Fruit fly (Drosophila melanogaster) whole organism, embryonic: ENCODE measurements around the gene ninaE.

Experiments
- Adf1 ChIP-seq: fragments of 200-800 bp; sonication (Bioruptor generic); IDR thresholded peaks from 2 replicates; pipeline ENCODE4 v1.3.6; 2022; ENCODE audit warnings: missing biosample characterization, missing genetic modification characterization
- Bgb ChIP-seq: fragments of 200-800 bp; sonication (Bioruptor generic); IDR thresholded peaks from 2 replicates; pipeline ENCODE4 v1.3.6; 2022; ENCODE audit warnings: missing biosample characterization, missing genetic modification characterization; ENCODE audit not compliant: partially characterized antibody
- CG11398 ChIP-seq: fragments of 200-800 bp; sonication (Bioruptor generic); optimal IDR thresholded peaks from 2 replicates; lab custom pipeline; 2016; ENCODE audit warnings: missing biosample characterization, missing genetic modification characterization
- CG12219 ChIP-seq: fragments of 200-800 bp; sonication (Bioruptor generic); optimal IDR thresholded peaks from 3 replicates; lab custom pipeline; 2018; ENCODE audit warnings: missing biosample characterization, mild to moderate bottlenecking, missing genetic modification characterization
- CG13123 ChIP-seq: fragments of 200-800 bp; sonication (Bioruptor generic); optimal IDR thresholded peaks from 2 replicates; lab custom pipeline; 2016; ENCODE audit warnings: missing biosample characterization, missing genetic modification characterization
- CG13775 ChIP-seq: fragments of 200-800 bp; sonication (Bioruptor generic); optimal IDR thresholded peaks from 3 replicates; lab custom pipeline; 2017; ENCODE audit warnings: missing biosample characterization, mild to moderate bottlenecking, missing genetic modification characterization
- CG14014 ChIP-seq: fragments of 200-800 bp; sonication (Bioruptor generic); IDR thresholded peaks from 2 replicates; pipeline ENCODE4 v1.3.6; 2022; ENCODE audit warnings: missing biosample characterization, missing genetic modification characterization
- CG14965 ChIP-seq: fragments of 200-800 bp; sonication (Bioruptor generic); optimal IDR thresholded peaks from 2 replicates; lab custom pipeline; 2016; ENCODE audit warnings: missing biosample characterization, missing genetic modification characterization, borderline replicate concordance
- CG15011 ChIP-seq: fragments of 200-800 bp; sonication (Bioruptor generic); optimal IDR thresholded peaks from 3 replicates; lab custom pipeline; 2018; ENCODE audit warnings: missing biosample characterization, mild to moderate bottlenecking, missing genetic modification characterization
- CG1602 ChIP-seq: fragments of 200-800 bp; sonication (Bioruptor generic); optimal IDR thresholded peaks from 3 replicates; lab custom pipeline; 2016; ENCODE audit warnings: missing biosample characterization, missing genetic modification characterization
- CG1603 ChIP-seq: fragments of 200-800 bp; sonication (Bioruptor generic); optimal IDR thresholded peaks from 2 replicates; lab custom pipeline; 2019; ENCODE audit warnings: missing biosample characterization, mild to moderate bottlenecking, missing genetic modification characterization, moderate library complexity
- CG18011 ChIP-seq: fragments of 200-800 bp; sonication (Bioruptor generic); optimal IDR thresholded peaks from 2 replicates; lab custom pipeline; 2017; ENCODE audit warnings: missing biosample characterization, missing genetic modification characterization, mild to moderate bottlenecking, moderate library complexity, missing genotype
- CG30431 ChIP-seq: fragments of 200-800 bp; sonication (Bioruptor generic); optimal IDR thresholded peaks from 2 replicates; lab custom pipeline; 2017; ENCODE audit warnings: missing biosample characterization, missing genetic modification characterization
- CG32772 ChIP-seq: fragments of 200-800 bp; sonication (Bioruptor generic); IDR thresholded peaks from 2 replicates; pipeline ENCODE4 v1.3.6; 2022; ENCODE audit warnings: missing biosample characterization, missing genetic modification characterization
- CG33213 ChIP-seq: fragments of 200-800 bp; sonication (Bioruptor generic); optimal IDR thresholded peaks from 3 replicates; lab custom pipeline; 2016; ENCODE audit warnings: missing biosample characterization, missing genetic modification characterization
- CG34224 ChIP-seq: fragments of 200-800 bp; sonication (Bioruptor generic); IDR thresholded peaks from 3 replicates; pipeline ENCODE4 v1.3.6; 2022; ENCODE audit warnings: missing biosample characterization, missing genetic modification characterization; ENCODE audit not compliant: partially characterized antibody
- CG4328 ChIP-seq: fragments of 200-800 bp; sonication (Bioruptor generic); optimal IDR thresholded peaks from 3 replicates; lab custom pipeline; 2017; ENCODE audit warnings: missing biosample characterization, missing genetic modification reagents, missing genetic modification characterization
- CG6272 ChIP-seq: fragments of 200-800 bp; sonication (Bioruptor generic); IDR thresholded peaks from 2 replicates; pipeline ENCODE4 v1.3.6; 2022; ENCODE audit warnings: missing biosample characterization, missing genetic modification characterization
- CG7987 ChIP-seq: fragments of 200-800 bp; sonication (Bioruptor generic); optimal IDR thresholded peaks from 2 replicates; lab custom pipeline; 2018; ENCODE audit warnings: missing biosample characterization, mild to moderate bottlenecking, missing genetic modification characterization, moderate library complexity
- CG8359 ChIP-seq: fragments of 200-800 bp; sonication (Bioruptor generic); optimal IDR thresholded peaks from 2 replicates; lab custom pipeline; 2017; ENCODE audit warnings: missing biosample characterization, mild to moderate bottlenecking, missing genetic modification characterization, borderline replicate concordance
- Chrac-16 ChIP-seq: fragments of 200-800 bp; sonication (Bioruptor generic); optimal IDR thresholded peaks from 3 replicates; lab custom pipeline; 2016; ENCODE audit warnings: missing biosample characterization, missing genetic modification characterization
- CrebB ChIP-seq: fragments of 200-800 bp; sonication (Bioruptor generic); optimal IDR thresholded peaks from 3 replicates; lab custom pipeline; 2018; ENCODE audit warnings: missing biosample characterization, mild to moderate bottlenecking, missing genetic modification characterization
- Dek ChIP-seq: fragments of 200-800 bp; sonication (Bioruptor generic); optimal IDR thresholded peaks from 3 replicates; lab custom pipeline; 2019; ENCODE audit warnings: missing biosample characterization, mild to moderate bottlenecking, missing genetic modification characterization, moderate library complexity
- Dref ChIP-seq: fragments of 200-800 bp; sonication (Bioruptor generic); IDR thresholded peaks from 2 replicates; pipeline ENCODE4 v1.3.6; 2022; ENCODE audit warnings: missing biosample characterization, missing genetic modification characterization
- ERR ChIP-seq: fragments of 200-800 bp; sonication (Bioruptor generic); optimal IDR thresholded peaks from 2 replicates; lab custom pipeline; 2016; ENCODE audit warnings: missing biosample characterization, missing genetic modification characterization
- Ets97D ChIP-seq: fragments of 200-800 bp; sonication (Bioruptor generic); optimal IDR thresholded peaks from 3 replicates; lab custom pipeline; 2016; ENCODE audit warnings: missing biosample characterization, missing genetic modification characterization
- Fer3 ChIP-seq: fragments of 200-800 bp; sonication (Bioruptor generic); optimal IDR thresholded peaks from 2 replicates; lab custom pipeline; 2018; ENCODE audit warnings: missing biosample characterization, mild to moderate bottlenecking, missing genetic modification characterization, moderate library complexity
- Oaz ChIP-seq: fragments of 200-800 bp; sonication (Bioruptor generic); IDR thresholded peaks from 2 replicates; pipeline ENCODE4 v1.3.6; 2022; ENCODE audit warnings: missing biosample characterization, missing genetic modification characterization
- Oli ChIP-seq: fragments of 200-800 bp; sonication (Bioruptor generic); optimal IDR thresholded peaks from 2 replicates; lab custom pipeline; 2018; ENCODE audit warnings: missing biosample characterization, mild to moderate bottlenecking, missing genetic modification characterization, moderate library complexity
- Optix ChIP-seq: fragments of 200-800 bp; sonication (Bioruptor generic); IDR thresholded peaks from 3 replicates; pipeline ENCODE4 v1.3.6; 2022; ENCODE audit warnings: missing biosample characterization, missing genetic modification characterization
- Sox102F ChIP-seq: fragments of 200-800 bp; sonication (Bioruptor generic); optimal IDR thresholded peaks from 2 replicates; lab custom pipeline; 2018; ENCODE audit warnings: missing biosample characterization, mild to moderate bottlenecking, missing genetic modification characterization, moderate library complexity
- ab ChIP-seq: fragments of 200-800 bp; sonication (Bioruptor generic); optimal IDR thresholded peaks from 2 replicates; lab custom pipeline; 2016; ENCODE audit warnings: missing biosample characterization, missing genetic modification characterization
- abd-A ChIP-seq: fragments of 200-800 bp; sonication (Bioruptor generic); optimal IDR thresholded peaks from 3 replicates; lab custom pipeline; 2019; ENCODE audit warnings: missing biosample characterization, mild to moderate bottlenecking, missing genetic modification characterization, moderate library complexity
- ac ChIP-seq: fragments of 200-800 bp; sonication (Bioruptor generic); optimal IDR thresholded peaks from 3 replicates; lab custom pipeline; 2017; ENCODE audit warnings: missing biosample characterization, mild to moderate bottlenecking, missing genetic modification characterization
- amos ChIP-seq: fragments of 200-800 bp; sonication (Bioruptor generic); IDR thresholded peaks from 2 replicates; pipeline ENCODE4 v1.3.6; 2022; ENCODE audit warnings: missing biosample characterization, missing genetic modification characterization; ENCODE audit not compliant: partially characterized antibody
- bigmax ChIP-seq: fragments of 200-800 bp; sonication (Bioruptor generic); optimal IDR thresholded peaks from 2 replicates; lab custom pipeline; 2018; ENCODE audit warnings: missing biosample characterization, mild to moderate bottlenecking, missing genetic modification characterization
- crol ChIP-seq: fragments of 200-800 bp; sonication (Bioruptor generic); IDR thresholded peaks from 2 replicates; pipeline ENCODE4 v1.3.6; 2022; ENCODE audit warnings: missing biosample characterization, missing genetic modification characterization
- da ChIP-seq: fragments of 200-800 bp; sonication (Bioruptor generic); optimal IDR thresholded peaks from 2 replicates; lab custom pipeline; 2016; ENCODE audit warnings: missing biosample characterization, missing genetic modification characterization
- danr ChIP-seq: fragments of 200-800 bp; sonication (Bioruptor generic); IDR thresholded peaks from 2 replicates; pipeline ENCODE4 v1.3.6; 2022; ENCODE audit warnings: missing biosample characterization, missing genetic modification characterization
- fu2 ChIP-seq: fragments of 200-800 bp; sonication (Bioruptor generic); optimal IDR thresholded peaks from 2 replicates; lab custom pipeline; 2016; ENCODE audit warnings: missing biosample characterization, missing genetic modification characterization
- gro ChIP-seq: fragments of 200-800 bp; sonication (Bioruptor generic); optimal IDR thresholded peaks from 2 replicates; lab custom pipeline; 2016; ENCODE audit warnings: missing biosample characterization, missing genetic modification characterization
- gt ChIP-seq: fragments of 200-800 bp; sonication (Bioruptor generic); IDR thresholded peaks from 2 replicates; pipeline ENCODE4 v1.3.6; 2022; ENCODE audit warnings: missing biosample characterization, missing genetic modification characterization
- hkb ChIP-seq, 2 experiments: fragments of 200-800 bp in 1 of 2; fragments of >200 bp in 1 of 2; sonication (Bioruptor generic) in 1 of 2; IDR thresholded peaks in 1 of 2; optimal IDR thresholded peaks in 1 of 2; 2 replicates each; pipeline versions ENCODE4 v1.3.6 to Lab custom; 2017 to 2022; ENCODE audit warnings: missing biosample characterization in 1 of 2, missing genetic modification characterization in 1 of 2
- mld ChIP-seq: fragments of 200-800 bp; sonication (Bioruptor generic); IDR thresholded peaks from 3 replicates; pipeline ENCODE4 v1.3.6; 2022; ENCODE audit warnings: missing biosample characterization, missing genetic modification characterization; ENCODE audit not compliant: partially characterized antibody
- peb ChIP-seq: fragments of 200-800 bp; sonication (Bioruptor generic); IDR thresholded peaks from 2 replicates; pipeline ENCODE4 v1.3.6; 2022; ENCODE audit warnings: missing biosample characterization, missing genetic modification characterization
- pfk ChIP-seq: fragments of 200-800 bp; sonication (Bioruptor generic); optimal IDR thresholded peaks from 2 replicates; lab custom pipeline; 2018; ENCODE audit warnings: missing biosample characterization, mild to moderate bottlenecking, missing genetic modification characterization, moderate library complexity
- toy ChIP-seq: fragments of 200-800 bp; sonication (Bioruptor generic); IDR thresholded peaks from 2 replicates; pipeline ENCODE4 v1.3.6; 2022; ENCODE audit warnings: missing biosample characterization, missing genetic modification characterization
- twi ChIP-seq: fragments of 200-800 bp; optimal IDR thresholded peaks from 2 replicates; lab custom pipeline; 2019; ENCODE audit warnings: missing biosample characterization, mild to moderate bottlenecking, missing genetic modification characterization, moderate library complexity
- usp ChIP-seq: fragments of >200 bp; optimal IDR thresholded peaks from 2 replicates; lab custom pipeline; 2017; ENCODE audit warnings: missing biosample characterization, missing genetic modification characterization
- vnd ChIP-seq: fragments of 200-800 bp; sonication (Bioruptor generic); IDR thresholded peaks from 3 replicates; pipeline ENCODE4 v1.3.6; 2022; ENCODE audit warnings: missing biosample characterization, missing genetic modification characterization; ENCODE audit not compliant: partially characterized antibody

The ninaE gene

DNA sequence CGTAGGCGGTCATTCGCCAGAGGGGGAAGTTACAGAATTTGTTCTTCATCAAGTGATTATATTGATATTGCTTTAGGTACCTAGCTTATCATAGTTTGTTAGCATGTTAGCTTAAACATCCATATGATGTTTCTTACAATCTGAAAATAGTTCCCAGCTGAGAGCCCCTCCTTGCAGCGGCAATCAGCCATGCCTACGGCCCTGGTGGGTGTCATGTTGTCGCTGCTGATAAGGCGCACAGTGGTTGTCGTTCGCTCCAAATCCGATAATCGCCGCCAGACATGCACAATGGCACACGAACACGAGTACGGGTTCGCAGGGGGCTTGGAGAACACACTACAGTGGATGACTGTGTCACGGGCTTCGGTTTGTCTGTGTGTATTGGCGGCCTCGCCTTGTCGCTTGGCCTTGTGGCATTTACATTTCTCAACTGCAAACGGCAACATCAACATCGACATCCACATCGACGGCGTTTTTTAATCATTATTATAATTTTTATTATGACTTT, 18.0 kb upstream of the ninaE start (continued):
- no peak for TF ChIP-seq Bgb (GFP tag; lab: Robert Waterston, UW)
- TF ChIP-seq fu2 (GFP tag; lab: Kevin White, UChicago), result peak; percentile 83
- TF ChIP-seq vnd (GFP tag; lab: Robert Waterston, UW), result no peak
- TF ChIP-seq CG13775, result peak; percentile 74
- peak; percentile 67 for TF ChIP-seq CG18011 (GFP tag; lab: Kevin White, UChicago)
- peak; percentile 41 for TF ChIP-seq CG15011
- TF ChIP-seq bigmax (GFP tag; lab: Kevin White, UChicago), result no peak
- TF ChIP-seq CrebB (tag; lab: Kevin White, UChicago), result peak; percentile 67
- no peak for TF ChIP-seq mld
- TF ChIP-seq hkb (optimal IDR thresholded peaks at IDR 0.05; lab: Kevin White, UChicago), result no peak
- peak; percentile 78 for TF ChIP-seq hkb (GFP tag; IDR thresholded peaks at IDR 0.05; lab: Robert Waterston, UW)
- TF ChIP-seq abd-A, result peak; percentile 58
- peak; percentile 58 for TF ChIP-seq CG11398 (GFP tag; lab: Kevin White, UChicago)
- peak; percentile 4 for TF ChIP-seq CG8359
- no peak for TF ChIP-seq crol (GFP tag; lab: Robert Waterston, UW)
- TF ChIP-seq CG30431 (GFP tag; lab: Kevin White, UChicago), result peak; percentile 54
- TF ChIP-seq Sox102F (GFP tag; lab: Kevin White, UChicago), result peak; percentile 81
- peak; percentile 59; the same call in 1 of the 2 replicates for TF ChIP-seq Oaz (GFP tag; lab: Robert Waterston, UW)
- peak; percentile 87 for TF ChIP-seq CG6272 (GFP tag; lab: Robert Waterston, UW)
- peak; percentile 14 for TF ChIP-seq CG14965 (GFP tag; lab: Kevin White, UChicago)
- TF ChIP-seq CG12219 (GFP tag; lab: Kevin White, UChicago), result peak; percentile 78
- no peak for TF ChIP-seq pfk (GFP tag; lab: Kevin White, UChicago)
- TF ChIP-seq CG33213, result peak; percentile 7
- TF ChIP-seq Ets97D, result no peak
- peak; percentile 57; the same call in 1 of the 2 replicates for TF ChIP-seq peb (GFP tag; lab: Robert Waterston, UW)
- peak; percentile 87 for TF ChIP-seq CG1603
- TF ChIP-seq danr (GFP tag; lab: Robert Waterston, UW), result peak; percentile 82
- peak; percentile 48 for TF ChIP-seq da (GFP tag; lab: Kevin White, UChicago)
- TF ChIP-seq Fer3 (tag; lab: Kevin White, UChicago), result peak; percentile 84
- TF ChIP-seq ab (GFP tag; lab: Kevin White, UChicago), result peak; percentile 70
- TF ChIP-seq Optix (GFP tag; lab: Robert Waterston, UW), result peak; percentile 76
- TF ChIP-seq CG14014 (GFP tag; lab: Robert Waterston, UW), result peak; percentile 85
- peak; percentile 75 for TF ChIP-seq Chrac-16 (GFP tag; lab: Kevin White, UChicago)
- no peak for TF ChIP-seq usp (GFP tag; lab: Kevin White, UChicago)
- peak; percentile 21 for TF ChIP-seq ac (GFP tag; lab: Kevin White, UChicago)
- TF ChIP-seq Dek (tag; lab: Kevin White, UChicago), result peak; percentile 59
- peak; percentile 20 for TF ChIP-seq twi (tag; lab: Kevin White, UChicago)
- TF ChIP-seq ERR, result peak; percentile 81
- peak; percentile 81 for TF ChIP-seq CG32772
- peak; percentile 70 for TF ChIP-seq CG1602
- peak; percentile 12 for TF ChIP-seq CG4328 (GFP tag; lab: Kevin White, UChicago)
- peak; percentile 83 for TF ChIP-seq Oli (tag; lab: Kevin White, UChicago)
- TF ChIP-seq gro (GFP tag; lab: Kevin White, UChicago), result peak; percentile 87
- no peak for TF ChIP-seq Dref (GFP tag; lab: Robert Waterston, UW)
- TF ChIP-seq amos (GFP tag; lab: Robert Waterston, UW), result no peak
- TF ChIP-seq Adf1 (GFP tag; lab: Robert Waterston, UW), result peak; percentile 64
- TF ChIP-seq CG7987, result peak; percentile 35
- no peak for TF ChIP-seq CG34224 (GFP tag; lab: Robert Waterston, UW)
- TF ChIP-seq gt (GFP tag; lab: Robert Waterston, UW), result no peak
- peak; percentile 70 for TF ChIP-seq CG13123 (GFP tag; lab: Kevin White, UChicago)
- peak; percentile 75 for TF ChIP-seq toy (GFP tag; lab: Robert Waterston, UW)
